Fruit fly (Drosophila melanogaster) whole organism, pupa: ENCODE data around the gene Tom20.

Source experiments
- CG10348 ChIP-seq: fragments of 200-800 bp; sonication (Bioruptor generic); IDR thresholded peaks from 2 replicates; pipeline ENCODE4 v1.3.6; 2022; ENCODE audit warnings: missing biosample characterization, missing genetic modification characterization
- CG12605 ChIP-seq: fragments of 200-800 bp; sonication (Bioruptor generic); IDR thresholded peaks from 2 replicates; pipeline ENCODE4 v1.3.6; 2022; ENCODE audit warnings: missing biosample characterization, missing genetic modification characterization
- CG13204 ChIP-seq: fragments of 200-800 bp; sonication (Bioruptor generic); optimal IDR thresholded peaks from 2 replicates; lab custom pipeline; 2018; ENCODE audit warnings: missing biosample characterization, mild to moderate bottlenecking, missing genetic modification characterization, moderate library complexity
- CG14655 ChIP-seq: fragments of 200-800 bp; sonication (Bioruptor generic); optimal IDR thresholded peaks from 3 replicates; lab custom pipeline; 2017; ENCODE audit warnings: mild to moderate bottlenecking, missing biosample characterization, missing genetic modification reagents, missing genetic modification characterization
- CG15710 ChIP-seq: fragments of 200-800 bp; sonication (Bioruptor generic); optimal IDR thresholded peaks from 2 replicates; lab custom pipeline; 2018; ENCODE audit warnings: missing biosample characterization, mild to moderate bottlenecking, missing genetic modification characterization, moderate library complexity
- CG17806 ChIP-seq: fragments of 200-800 bp; sonication (Bioruptor generic); optimal IDR thresholded peaks from 2 replicates; lab custom pipeline; 2018; ENCODE audit warnings: missing biosample characterization, mild to moderate bottlenecking, missing genetic modification characterization, moderate library complexity
- CG32121 ChIP-seq: fragments of 200-800 bp; sonication (Bioruptor generic); IDR thresholded peaks from 2 replicates; pipeline ENCODE4 v1.3.6; 2022; ENCODE audit warnings: missing biosample characterization, missing genetic modification characterization
- CG4496 ChIP-seq: fragments of 200-800 bp; sonication (Bioruptor generic); IDR thresholded peaks from 3 replicates; pipeline ENCODE4 v1.3.6; 2022; ENCODE audit warnings: missing biosample characterization, missing genetic modification characterization
- CG8159 ChIP-seq: fragments of 200-800 bp; sonication (Bioruptor generic); optimal IDR thresholded peaks from 3 replicates; lab custom pipeline; 2018; ENCODE audit warnings: missing biosample characterization, mild to moderate bottlenecking, missing genetic modification characterization, moderate library complexity
- CG8301 ChIP-seq: fragments of 200-800 bp; sonication (Bioruptor generic); optimal IDR thresholded peaks from 2 replicates; lab custom pipeline; 2018; ENCODE audit warnings: missing biosample characterization, mild to moderate bottlenecking, missing genetic modification characterization
- CG9948 ChIP-seq: fragments of 200-800 bp; sonication (Bioruptor generic); optimal IDR thresholded peaks from 2 replicates; lab custom pipeline; 2018; ENCODE audit warnings: missing biosample characterization, mild to moderate bottlenecking, missing genetic modification characterization, moderate library complexity
- D1 ChIP-seq: fragments of 200-800 bp; sonication (Bioruptor generic); optimal IDR thresholded peaks from 2 replicates; lab custom pipeline; 2018; ENCODE audit warnings: missing biosample characterization, mild to moderate bottlenecking, missing genetic modification characterization, moderate library complexity
- EcR ChIP-seq: fragments of 200-800 bp; sonication (Bioruptor generic); optimal IDR thresholded peaks from 3 replicates; lab custom pipeline; 2019; ENCODE audit warnings: missing biosample characterization, missing genetic modification characterization, mild to moderate bottlenecking, moderate library complexity, missing genetic modification reagents
- Ets98B ChIP-seq: fragments of 200-800 bp; sonication (Bioruptor generic); IDR thresholded peaks from 2 replicates; pipeline ENCODE4 v1.3.6; 2022; ENCODE audit warnings: missing biosample characterization, missing genetic modification characterization
- Pif1A ChIP-seq: fragments of 200-800 bp; sonication (Bioruptor generic); optimal IDR thresholded peaks from 3 replicates; lab custom pipeline; 2016; ENCODE audit warnings: missing biosample characterization, missing genetic modification characterization
- Pif1B ChIP-seq: fragments of 200-800 bp; sonication (Bioruptor generic); optimal IDR thresholded peaks from 3 replicates; lab custom pipeline; 2016; ENCODE audit warnings: missing biosample characterization, missing genetic modification characterization
- Snoo ChIP-seq: fragments of 200-800 bp; sonication (Bioruptor generic); optimal IDR thresholded peaks from 3 replicates; lab custom pipeline; 2017; ENCODE audit warnings: missing biosample characterization, mild to moderate bottlenecking, missing genetic modification characterization, inconsistent platforms
- fd96Ca ChIP-seq: fragments of 200-800 bp; sonication (Bioruptor generic); IDR thresholded peaks from 3 replicates; pipeline ENCODE4 v1.3.6; 2022; ENCODE audit warnings: missing biosample characterization, missing genetic modification characterization
- gl ChIP-seq: fragments of 200-800 bp; sonication (Bioruptor generic); optimal IDR thresholded peaks from 2 replicates; lab custom pipeline; 2018; ENCODE audit warnings: missing biosample characterization, mild to moderate bottlenecking, missing genetic modification characterization
- rn ChIP-seq: fragments of 200-800 bp; sonication (Bioruptor generic); IDR thresholded peaks from 2 replicates; pipeline ENCODE4 v1.3.6; 2022; ENCODE audit warnings: missing biosample characterization, missing genetic modification characterization

Tom20 gene

dm6 chr3L:19981385-19981784 is 19.1 kb upstream of the Tom20 start, which contains the start of gene CG17732:
TSS of gene CG17732 (plus strand) at chr3L:19981685.
- TF ChIP-seq CG14655 (GFP tag; lab: Kevin White, UChicago) (no peak), CG8159 (tag; lab: Kevin White, UChicago) (no peak), Pif1B (no peak)
- TF ChIP-seq, all 21 proteins: peak for 0

- TF ChIP-seq CG13204 (GFP tag; lab: Kevin White, UChicago), result no peak
- TF ChIP-seq Ets98B (GFP tag; lab: Robert Waterston, UW), result no peak
- TF ChIP-seq CG8301, result no peak
- TF ChIP-seq, all 21 proteins: peak for 0
Observed at dm6 chr3L:19985768-19986167, 14.7 kb upstream of the Tom20 start, which contains the start of the genes hale and schuy. TSS of gene hale (minus strand) at chr3L:19985868. TSS of gene schuy (plus strand) at chr3L:19986093.

- TF ChIP-seq CG8159 (tag; lab: Kevin White, UChicago), result no peak
- no peak for TF ChIP-seq Snoo (tag; lab: Kevin White, UChicago)
- no peak for TF ChIP-seq CG32121 (GFP tag; lab: Robert Waterston, UW)
- TF ChIP-seq CG10348 (GFP tag; lab: Robert Waterston, UW), result no peak
Observed at dm6 chr3L:19988891-19989290, 11.6 kb upstream of the Tom20 start, which contains the start of gene Csas. TSS of gene Csas (minus strand) at chr3L:19988991.

DNA sequence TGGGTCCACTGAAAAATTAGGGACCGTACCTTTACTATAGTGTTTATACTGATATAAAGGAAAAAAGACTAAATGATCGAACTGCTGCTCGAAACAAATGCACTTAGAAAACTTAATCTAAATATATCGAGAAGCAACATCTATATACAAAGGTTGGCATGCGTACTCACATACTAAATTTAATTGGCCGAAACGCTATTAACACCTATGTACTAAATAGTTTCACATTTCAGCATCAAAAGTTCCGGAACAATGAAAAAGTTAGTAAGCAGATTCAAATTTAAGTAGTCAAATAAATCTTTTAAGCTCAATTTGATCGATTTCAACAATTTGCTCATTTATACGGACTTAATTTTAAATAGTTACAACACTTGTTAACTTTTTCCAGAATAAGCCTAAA is 9.3 kb upstream of the Tom20 start, which contains the start of gene fln:
Gene fln (minus strand): TSS at position 101 of the 400 bp plus-strand sequence.
- TF ChIP-seq Ets98B (GFP tag; lab: Robert Waterston, UW), result no peak
- no peak for TF ChIP-seq CG4496 (GFP tag; lab: Robert Waterston, UW)
- TF ChIP-seq Pif1B, result no peak
- no peak for TF ChIP-seq CG12605 (GFP tag; lab: Robert Waterston, UW)
- no peak for TF ChIP-seq rn
- no peak for TF ChIP-seq CG17806 (tag; lab: Kevin White, UChicago)
- TF ChIP-seq fd96Ca (GFP tag; lab: Robert Waterston, UW), result no peak
- no peak for TF ChIP-seq D1 (tag; lab: Kevin White, UChicago)
- TF ChIP-seq CG32121 (GFP tag; lab: Robert Waterston, UW), result no peak
- TF ChIP-seq CG14655 (GFP tag; lab: Kevin White, UChicago), result no peak
- no peak for TF ChIP-seq CG10348 (GFP tag; lab: Robert Waterston, UW)
- TF ChIP-seq CG13204 (GFP tag; lab: Kevin White, UChicago), result no peak
- no peak for TF ChIP-seq CG8301

DNA sequence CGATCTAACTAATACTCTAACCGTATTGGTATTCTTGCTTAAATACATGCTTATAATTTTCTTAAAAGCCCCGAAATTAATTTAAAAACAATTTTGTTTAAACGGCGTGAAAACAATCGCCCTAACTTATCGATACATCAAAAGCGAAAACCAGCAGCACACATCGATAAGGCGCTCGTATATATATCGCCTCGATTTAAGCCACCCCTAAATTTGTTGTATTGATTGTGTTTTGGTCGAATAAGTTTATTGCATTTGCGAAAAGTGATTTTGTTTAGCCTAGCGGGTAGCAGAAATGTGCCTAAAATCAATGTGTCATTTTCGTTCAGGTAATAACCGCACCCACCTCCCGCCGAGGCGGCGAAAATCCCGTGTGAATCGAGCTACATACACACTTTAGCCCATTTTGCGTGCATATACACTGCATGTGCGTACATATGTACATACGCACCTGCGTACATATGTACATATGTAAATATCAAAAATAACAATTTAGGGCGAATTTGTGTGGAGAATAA is 8.7 kb upstream of the Tom20 start, which contains the start of the genes CG7646 and Nca:
Gene CG7646 (plus strand): TSS at position 174 of the 518 bp plus-strand sequence.
Gene Nca (plus strand): TSS at position 174 of the 518 bp plus-strand sequence.
- TF ChIP-seq D1 (tag; lab: Kevin White, UChicago) (peak; percentile 69), CG4496 (GFP tag; lab: Robert Waterston, UW) (no peak)
- TF ChIP-seq, all 21 proteins: peak for 1

dm6 chr3L:19994015-19994414 is 6.4 kb upstream of the Tom20 start:
- TF ChIP-seq CG9948 (tag; lab: Kevin White, UChicago) (no peak), CG8301 (no peak), CG17806 (tag; lab: Kevin White, UChicago) (no peak), CG4496 (GFP tag; lab: Robert Waterston, UW) (no peak), rn (no peak), fd96Ca (GFP tag; lab: Robert Waterston, UW) (no peak), D1 (tag; lab: Kevin White, UChicago) (no peak), CG32121 (GFP tag; lab: Robert Waterston, UW) (no peak), EcR (GFP tag; lab: Kevin White, UChicago) (no peak), CG8159 (tag; lab: Kevin White, UChicago) (no peak), Pif1A (GFP tag; lab: Kevin White, UChicago) (no peak), CG14655 (GFP tag; lab: Kevin White, UChicago) (no peak), CG10348 (GFP tag; lab: Robert Waterston, UW) (no peak), CG15710 (tag; lab: Kevin White, UChicago) (no peak), gl (tag; lab: Kevin White, UChicago) (no peak), Ets98B (GFP tag; lab: Robert Waterston, UW) (no peak)

dm6 chr3L:20000878-20001640 is 615 bp downstream of the Tom20 start:
- no peak for TF ChIP-seq CG10348 (GFP tag; lab: Robert Waterston, UW)
- no peak for TF ChIP-seq CG12605 (GFP tag; lab: Robert Waterston, UW)
- no peak for TF ChIP-seq CG32121 (GFP tag; lab: Robert Waterston, UW)
- TF ChIP-seq Pif1B, result no peak
